Fruit fly (Drosophila melanogaster): ENCODE measurements around the gene smo.

DNA sequence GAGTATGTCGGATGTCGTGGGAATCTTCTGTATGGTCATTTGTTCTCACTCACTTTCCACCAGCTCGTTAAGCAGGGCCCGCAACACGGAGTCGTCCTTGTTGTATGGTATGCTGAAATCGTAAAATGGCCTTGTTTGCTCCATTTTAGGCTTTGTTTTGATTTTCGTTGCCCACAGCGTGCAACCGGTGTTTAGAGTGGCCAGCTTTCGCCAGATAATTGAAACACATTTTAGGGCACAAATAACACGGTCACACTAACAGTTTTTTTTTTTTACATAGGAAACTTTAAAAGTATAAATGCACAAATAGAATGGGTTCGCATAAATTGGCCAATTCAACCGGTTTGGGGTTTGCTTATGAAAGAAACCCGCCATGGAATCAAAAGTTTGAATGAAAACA lies 25.2 kb upstream of the smo start, which contains the start of gene Rpp30:
- TF ChIP-seq CG14711 (tag; optimal IDR thresholded peaks at IDR 0.05) (no peak), tj (GFP tag; optimal IDR thresholded peaks at IDR 0.05) (no peak), cic (GFP tag; optimal IDR thresholded peaks at IDR 0.05) (no peak), kay (GFP tag; ENCODE audit: borderline replicate concordance) (no peak), Mnt (GFP tag; optimal IDR thresholded peaks at IDR 0.05) (peak; percentile 82), Hr96 (GFP tag; optimal IDR thresholded peaks at IDR 0.05) (no peak), cnc (optimal IDR thresholded peaks at IDR 0.05) (no peak)
